Fruit fly (Drosophila melanogaster) S2 (cell line): ENCODE measurements around the gene JhI-21.

Source experiments
- CG8478 ChIP-seq: fragments of >200 bp; optimal IDR thresholded peaks from 2 replicates; lab custom pipeline; 2018
- CTCF ChIP-seq, 2 experiments: fragments of >200 bp; optimal IDR thresholded peaks; 2 replicates each; lab custom pipeline; 2018

JhI-21 gene

dm6 chr2L:12038177-12038581 lies 17.7 kb downstream of the JhI-21 start, which contains the start of gene Tom70:
Gene Tom70 (minus strand): TSS chr2L:12038511.
- TF ChIP-seq CG8478 (lab: Kevin White, UChicago), result no peak
- no peak for TF ChIP-seq CTCF (optimal IDR thresholded peaks at IDR 0.05; lab: Kevin White, UChicago)

dm6 chr2L:12033890-12034289 lies 22.0 kb downstream of the JhI-21 start, which contains the start of gene CG18788:
Gene CG18788 (plus strand): TSS chr2L:12034190.
- TF ChIP-seq CG8478 (lab: Kevin White, UChicago) (no peak), CTCF (optimal IDR thresholded peaks at IDR 0.05; lab: Kevin White, UChicago) (no peak)

dm6 chr2L:12030552-12031131 lies 25.2 kb downstream of the JhI-21 start:
- no peak for TF ChIP-seq CTCF (optimal IDR thresholded peaks at IDR 0.05; lab: Kevin White, UChicago)
- no peak for TF ChIP-seq CG8478 (lab: Kevin White, UChicago)

dm6 chr2L:12029594-12030197 lies 26.1 kb downstream of the JhI-21 start:
- no peak for TF ChIP-seq CG8478 (lab: Kevin White, UChicago)
- no peak for TF ChIP-seq CTCF (optimal IDR thresholded peaks at IDR 0.05; lab: Kevin White, UChicago)

- no peak for TF ChIP-seq CG8478 (lab: Kevin White, UChicago)
- TF ChIP-seq CTCF (optimal IDR thresholded peaks at IDR 0.05; lab: Kevin White, UChicago), result no peak
Measured at dm6 chr2L:12028808-12029207, 27.0 kb downstream of the JhI-21 start.

dm6 chr2L:12028102-12028501 lies 27.7 kb downstream of the JhI-21 start:
- TF ChIP-seq CG8478 (lab: Kevin White, UChicago), result no peak
- no peak for TF ChIP-seq CTCF (optimal IDR thresholded peaks at IDR 0.05; lab: Kevin White, UChicago)

- TF ChIP-seq CG8478 (lab: Kevin White, UChicago), result no peak
Measured at dm6 chr2L:12027435-12027834, 28.4 kb downstream of the JhI-21 start, which contains the start of gene dmGlut. Gene dmGlut (plus strand): TSS chr2L:12027438.

dm6 chr2L:12026458-12027431 lies 29.1 kb downstream of the JhI-21 start:
- TF ChIP-seq CTCF (optimal IDR thresholded peaks at IDR 0.05; lab: Kevin White, UChicago), result no peak
- no peak for TF ChIP-seq CG8478 (lab: Kevin White, UChicago)

- TF ChIP-seq CTCF (optimal IDR thresholded peaks at IDR 0.05; lab: Kevin White, UChicago) (no peak), CG8478 (lab: Kevin White, UChicago) (no peak)
Measured at dm6 chr2L:12025505-12025904, 30.3 kb downstream of the JhI-21 start.

dm6 chr2L:12024104-12024503 lies 31.7 kb downstream of the JhI-21 start:
- TF ChIP-seq CTCF (optimal IDR thresholded peaks at IDR 0.05; lab: Kevin White, UChicago) (no peak), CG8478 (lab: Kevin White, UChicago) (no peak)

- TF ChIP-seq CTCF (optimal IDR thresholded peaks at IDR 0.05; lab: Kevin White, UChicago) (no peak), CG8478 (lab: Kevin White, UChicago) (no peak)
Measured at dm6 chr2L:12021193-12021592, 34.6 kb downstream of the JhI-21 start.

- no peak for TF ChIP-seq CG8478 (lab: Kevin White, UChicago)
- TF ChIP-seq CTCF (optimal IDR thresholded peaks at IDR 0.05; lab: Kevin White, UChicago), result no peak
Measured at dm6 chr2L:12020735-12021134, 35.1 kb downstream of the JhI-21 start, which contains the start of gene Wdr81. Gene Wdr81 (minus strand): TSS chr2L:12020960.

- TF ChIP-seq CG8478 (lab: Kevin White, UChicago), result no peak
- TF ChIP-seq CTCF (optimal IDR thresholded peaks at IDR 0.05; lab: Kevin White, UChicago), result no peak
Measured at dm6 chr2L:12013741-12014393, 42.0 kb downstream of the JhI-21 start.

dm6 chr2L:12013243-12013642 lies 42.6 kb downstream of the JhI-21 start:
- TF ChIP-seq CTCF (optimal IDR thresholded peaks at IDR 0.05; lab: Kevin White, UChicago), result no peak
- TF ChIP-seq CG8478 (lab: Kevin White, UChicago), result no peak
